Worm (Caenorhabditis elegans): Measurements from ENCODE around the gene plpp-1.1.

- TF ChIP-seq unc-39 (tag; optimal IDR thresholded peaks at IDR 0.05), result no peak
- TF ChIP-seq ZK546.5 (tag; optimal IDR thresholded peaks at IDR 0.05), result no peak
- no peak for TF ChIP-seq skn-1 (tag; optimal IDR thresholded peaks at IDR 0.05)
These were observed 29.8 kb upstream of the plpp-1.1 start for ce11 chrII:3957455-3958212.
